ENCODE assay signal across 1 worm cellular context in genomic region chrX:6916150-6916549, ce11.
TF ChIP-seq lines count a peak whose summit lies in the region.

No protein-coding gene starts in this region.

TF ChIP-seq in whole organism, L1 larva, 84 proteins besides CTCF, POLR2A, EP300 and RAD21 (continued from another document):
- TF ChIP-seq mef-2 (tag; optimal IDR thresholded peaks at IDR 0.05; lab: Kevin White, UChicago) (no peak), grh-1 (GFP tag; IDR thresholded peaks at IDR 0.05; lab: Robert Waterston, UW) (no peak), lin-39 (tag; optimal IDR thresholded peaks at IDR 0.05; lab: Kevin White, UChicago) (no peak), fos-1 (tag; optimal IDR thresholded peaks at IDR 0.05; lab: Kevin White, UChicago) (no peak), lin-14 (GFP tag; optimal IDR thresholded peaks at IDR 0.05; lab: Kevin White, UChicago) (peak; percentile 69)
TF ChIP-seq in whole organism, L1 larva: peak in this region for 6.
